Worm (Caenorhabditis elegans): ENCODE measurements around the gene Y47D3B.12.

Gene Y47D3B.12

ce11 chrIII:11402717-11403116, at the start of gene Y47D3B.12:
TSS of gene Y47D3B.12 (plus strand) at chrIII:11403017.
- TF ChIP-seq ets-7 (tag; optimal IDR thresholded peaks at IDR 0.05), result no peak
- TF ChIP-seq hnd-1 (tag; optimal IDR thresholded peaks at IDR 0.05), result no peak
- no peak for TF ChIP-seq hmbx-1 (tag; optimal IDR thresholded peaks at IDR 0.05)
- TF ChIP-seq hmg-4 (GFP tag; optimal IDR thresholded peaks at IDR 0.05), result no peak
- no peak for TF ChIP-seq tbx-37 (GFP tag; conservative IDR thresholded peaks at IDR 0.05)
- TF ChIP-seq scrt-1 (GFP tag; IDR thresholded peaks at IDR 0.05), result no peak
- no peak for TF ChIP-seq ama-1 (optimal IDR thresholded peaks at IDR 0.05)
- TF ChIP-seq ceh-36 (tag; optimal IDR thresholded peaks at IDR 0.05), result no peak
- no peak for TF ChIP-seq flt-1 (GFP tag; IDR thresholded peaks at IDR 0.05)
- TF ChIP-seq aly-1 (tag; optimal IDR thresholded peaks at IDR 0.05), result no peak
- no peak for TF ChIP-seq sea-1 (GFP tag; conservative IDR thresholded peaks at IDR 0.05)

- TF ChIP-seq tbx-11 (GFP tag; IDR thresholded peaks at IDR 0.05) (peak; percentile 17; the same call in 1 of the 2 replicates), pes-1 (GFP tag; IDR thresholded peaks at IDR 0.05) (peak; percentile 66; the same call in 1 of the 2 replicates), flt-1 (GFP tag; IDR thresholded peaks at IDR 0.05) (0 out of 2 replicates have a peak, but pooled peaks have one; percentile 8), ama-1 (optimal IDR thresholded peaks at IDR 0.05) (no peak), ceh-36 (tag; optimal IDR thresholded peaks at IDR 0.05) (no peak), tbx-37 (GFP tag; conservative IDR thresholded peaks at IDR 0.05) (0 out of 2 replicates have a peak, but pooled peaks have one; percentile 41)
These were observed 49.3 kb upstream of the Y47D3B.12 start for ce11 chrIII:11353499-11353898.

DNA sequence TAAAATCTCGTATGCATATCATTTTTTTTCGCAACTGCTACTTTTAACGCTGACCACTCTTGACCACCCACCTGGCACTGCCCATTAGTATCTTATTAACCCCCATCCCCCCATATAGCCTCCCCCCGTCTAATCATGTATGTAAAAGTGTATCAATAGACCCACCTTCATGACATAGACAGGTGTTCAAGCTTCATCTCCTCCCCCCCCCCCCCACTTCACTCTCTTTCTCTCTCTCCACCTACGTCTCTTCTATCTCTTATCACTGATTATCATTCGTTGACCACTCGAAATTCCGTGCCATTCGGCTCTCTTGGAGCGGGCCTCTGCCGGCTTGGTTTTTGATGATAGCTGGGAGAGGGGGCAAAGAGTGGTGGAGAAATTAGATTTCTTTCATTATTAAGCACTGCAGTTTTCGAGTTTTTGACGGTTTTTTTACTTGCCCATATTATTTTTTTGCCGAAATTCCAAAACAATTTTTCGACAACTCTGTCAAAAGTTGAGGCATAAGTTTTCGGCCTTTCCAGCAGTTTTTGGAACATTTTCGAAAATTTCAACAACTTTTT, 47.0 kb upstream of the Y47D3B.12 start:
- no peak for TF ChIP-seq tra-4 (tag; optimal IDR thresholded peaks at IDR 0.05)
- no peak for TF ChIP-seq tbx-37 (GFP tag; conservative IDR thresholded peaks at IDR 0.05)
- no peak for TF ChIP-seq pes-1 (GFP tag; IDR thresholded peaks at IDR 0.05)
- TF ChIP-seq hnd-1 (tag; optimal IDR thresholded peaks at IDR 0.05), result no peak
- TF ChIP-seq sea-1 (GFP tag; conservative IDR thresholded peaks at IDR 0.05), result no peak
- TF ChIP-seq flt-1 (GFP tag; IDR thresholded peaks at IDR 0.05), result no peak
- TF ChIP-seq B0310.2 (tag; optimal IDR thresholded peaks at IDR 0.05), result no peak
- no peak for TF ChIP-seq hmbx-1 (tag; optimal IDR thresholded peaks at IDR 0.05)
- TF ChIP-seq F13C5.2 (tag; optimal IDR thresholded peaks at IDR 0.05), result no peak
- no peak for TF ChIP-seq hmg-4 (GFP tag; optimal IDR thresholded peaks at IDR 0.05)
- no peak for TF ChIP-seq ceh-36 (tag; optimal IDR thresholded peaks at IDR 0.05)
- TF ChIP-seq tbx-11 (GFP tag; IDR thresholded peaks at IDR 0.05), result no peak
- no peak for TF ChIP-seq scrt-1 (GFP tag; IDR thresholded peaks at IDR 0.05)
- TF ChIP-seq ceh-13 (GFP tag; optimal IDR thresholded peaks at IDR 0.05), result no peak
- TF ChIP-seq ets-7 (tag; optimal IDR thresholded peaks at IDR 0.05), result no peak
- TF ChIP-seq aly-1 (tag; optimal IDR thresholded peaks at IDR 0.05), result no peak
- TF ChIP-seq ama-1 (optimal IDR thresholded peaks at IDR 0.05), result no peak

- TF ChIP-seq hmg-4 (GFP tag; optimal IDR thresholded peaks at IDR 0.05), result no peak
- no peak for TF ChIP-seq ceh-36 (tag; optimal IDR thresholded peaks at IDR 0.05)
- TF ChIP-seq hmbx-1 (tag; optimal IDR thresholded peaks at IDR 0.05), result no peak
- no peak for TF ChIP-seq flt-1 (GFP tag; IDR thresholded peaks at IDR 0.05)
- no peak for TF ChIP-seq pes-1 (GFP tag; IDR thresholded peaks at IDR 0.05)
- no peak for TF ChIP-seq hnd-1 (tag; optimal IDR thresholded peaks at IDR 0.05)
- no peak for TF ChIP-seq ets-7 (tag; optimal IDR thresholded peaks at IDR 0.05)
- TF ChIP-seq aly-1 (tag; optimal IDR thresholded peaks at IDR 0.05), result no peak
These were observed 45.4 kb upstream of the Y47D3B.12 start for ce11 chrIII:11357418-11357817.

ce11 chrIII:11358273-11358672, 44.5 kb upstream of the Y47D3B.12 start:
- no peak for TF ChIP-seq aly-1 (tag; optimal IDR thresholded peaks at IDR 0.05)
- TF ChIP-seq tbx-11 (GFP tag; IDR thresholded peaks at IDR 0.05), result no peak
- no peak for TF ChIP-seq tra-4 (tag; optimal IDR thresholded peaks at IDR 0.05)
- TF ChIP-seq ets-7 (tag; optimal IDR thresholded peaks at IDR 0.05), result no peak
- no peak for TF ChIP-seq ceh-13 (GFP tag; optimal IDR thresholded peaks at IDR 0.05)

DNA sequence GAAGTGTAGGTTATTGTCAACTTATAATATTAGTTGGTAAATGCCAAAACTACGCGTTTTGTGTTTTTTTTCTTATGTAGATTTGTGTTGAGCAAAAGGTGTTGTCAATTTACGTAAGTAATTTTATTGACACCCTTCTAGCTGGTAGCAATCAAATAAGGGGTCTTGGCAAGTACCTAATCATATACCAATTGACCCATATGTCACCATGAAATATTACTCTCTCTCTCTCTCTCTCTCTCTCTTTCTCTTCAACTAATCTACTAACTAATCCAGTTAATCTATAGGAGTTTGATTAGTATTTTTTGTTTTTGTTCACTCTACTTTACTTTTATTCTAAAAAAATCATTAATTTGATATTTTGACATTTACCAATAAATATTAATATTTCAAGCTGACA, 43.4 kb upstream of the Y47D3B.12 start:
- no peak for TF ChIP-seq sea-1 (GFP tag; conservative IDR thresholded peaks at IDR 0.05)
- no peak for TF ChIP-seq scrt-1 (GFP tag; IDR thresholded peaks at IDR 0.05)
- no peak for TF ChIP-seq ets-7 (tag; optimal IDR thresholded peaks at IDR 0.05)
- no peak for TF ChIP-seq B0310.2 (tag; optimal IDR thresholded peaks at IDR 0.05)
- no peak for TF ChIP-seq pes-1 (GFP tag; IDR thresholded peaks at IDR 0.05)
- no peak for TF ChIP-seq ceh-36 (tag; optimal IDR thresholded peaks at IDR 0.05)
- TF ChIP-seq tra-4 (tag; optimal IDR thresholded peaks at IDR 0.05), result no peak
- no peak for TF ChIP-seq hnd-1 (tag; optimal IDR thresholded peaks at IDR 0.05)
- TF ChIP-seq ama-1 (optimal IDR thresholded peaks at IDR 0.05), result no peak
- TF ChIP-seq hmbx-1 (tag; optimal IDR thresholded peaks at IDR 0.05), result no peak
- TF ChIP-seq aly-1 (tag; optimal IDR thresholded peaks at IDR 0.05), result no peak

- TF ChIP-seq F13C5.2 (tag; optimal IDR thresholded peaks at IDR 0.05), result no peak
- no peak for TF ChIP-seq ama-1 (optimal IDR thresholded peaks at IDR 0.05)
- no peak for TF ChIP-seq hmg-4 (GFP tag; optimal IDR thresholded peaks at IDR 0.05)
- TF ChIP-seq hnd-1 (tag; optimal IDR thresholded peaks at IDR 0.05), result no peak
- TF ChIP-seq tra-4 (tag; optimal IDR thresholded peaks at IDR 0.05), result no peak
- TF ChIP-seq ets-7 (tag; optimal IDR thresholded peaks at IDR 0.05), result no peak
- no peak for TF ChIP-seq tbx-11 (GFP tag; IDR thresholded peaks at IDR 0.05)
- TF ChIP-seq ceh-36 (tag; optimal IDR thresholded peaks at IDR 0.05), result no peak
- TF ChIP-seq sea-1 (GFP tag; conservative IDR thresholded peaks at IDR 0.05), result no peak
- TF ChIP-seq tbx-37 (GFP tag; conservative IDR thresholded peaks at IDR 0.05), result no peak
- TF ChIP-seq B0310.2 (tag; optimal IDR thresholded peaks at IDR 0.05), result no peak
- TF ChIP-seq pes-1 (GFP tag; IDR thresholded peaks at IDR 0.05), result no peak
- no peak for TF ChIP-seq scrt-1 (GFP tag; IDR thresholded peaks at IDR 0.05)
- no peak for TF ChIP-seq flt-1 (GFP tag; IDR thresholded peaks at IDR 0.05)
- TF ChIP-seq ceh-13 (GFP tag; optimal IDR thresholded peaks at IDR 0.05), result no peak
- no peak for TF ChIP-seq aly-1 (tag; optimal IDR thresholded peaks at IDR 0.05)
- no peak for TF ChIP-seq hmbx-1 (tag; optimal IDR thresholded peaks at IDR 0.05)
These were observed 42.7 kb upstream of the Y47D3B.12 start, which contains the start of gene T28D6.4 for ce11 chrIII:11360156-11360555. TSS of gene T28D6.4 (plus strand) at chrIII:11360456.

ce11 chrIII:11361394-11361793, 41.4 kb upstream of the Y47D3B.12 start:
- TF ChIP-seq B0310.2 (tag; optimal IDR thresholded peaks at IDR 0.05), result no peak
- no peak for TF ChIP-seq hmg-4 (GFP tag; optimal IDR thresholded peaks at IDR 0.05)
- no peak for TF ChIP-seq hmbx-1 (tag; optimal IDR thresholded peaks at IDR 0.05)
- TF ChIP-seq hnd-1 (tag; optimal IDR thresholded peaks at IDR 0.05), result no peak
- TF ChIP-seq ets-7 (tag; optimal IDR thresholded peaks at IDR 0.05), result no peak
- TF ChIP-seq tbx-37 (GFP tag; conservative IDR thresholded peaks at IDR 0.05), result no peak
- TF ChIP-seq aly-1 (tag; optimal IDR thresholded peaks at IDR 0.05), result no peak
- no peak for TF ChIP-seq flt-1 (GFP tag; IDR thresholded peaks at IDR 0.05)
- TF ChIP-seq sea-1 (GFP tag; conservative IDR thresholded peaks at IDR 0.05), result no peak
- no peak for TF ChIP-seq F13C5.2 (tag; optimal IDR thresholded peaks at IDR 0.05)

Measured in whole organism, early embryonic.